Worm (Caenorhabditis elegans) whole organism, dauer: ENCODE data around the gene fbxa-67.

Experiments
- unc-62 ChIP-seq: sonication (generic microtip); optimal IDR thresholded peaks from 2 replicates; lab custom pipeline; 2017; ENCODE audit warnings: missing biosample characterization, missing genetic modification reagents, missing genetic modification characterization

fbxa-67 gene

ce11 chrIII:941958-942357 is 8.5 kb downstream of the fbxa-67 start:
- no peak for TF ChIP-seq unc-62 (GFP tag; lab: Kevin White, UChicago)

ce11 chrIII:938569-938968 is 11.9 kb downstream of the fbxa-67 start, which contains the start of gene fbxa-22:
Gene fbxa-22 (plus strand): TSS chrIII:938869.
- TF ChIP-seq unc-62 (GFP tag; lab: Kevin White, UChicago) = no peak

- no peak for TF ChIP-seq unc-62 (GFP tag; lab: Kevin White, UChicago)
These were observed 12.5 kb downstream of the fbxa-67 start, which contains the start of gene fbxa-56 for ce11 chrIII:937961-938360. Gene fbxa-56 (minus strand): TSS chrIII:938061.

- no peak for TF ChIP-seq unc-62 (GFP tag; lab: Kevin White, UChicago)
These were observed 14.4 kb downstream of the fbxa-67 start, which contains the start of gene fbxa-55 for ce11 chrIII:936037-936507. Gene fbxa-55 (minus strand): TSS chrIII:936087.

ce11 chrIII:926216-926615 is 24.3 kb downstream of the fbxa-67 start, which contains the start of gene pef-1:
Gene pef-1 (minus strand): TSS chrIII:926316.
- TF ChIP-seq unc-62 (GFP tag; lab: Kevin White, UChicago) = no peak

ce11 chrIII:919322-919721 is 31.1 kb downstream of the fbxa-67 start, which contains the start of gene F23H11.7:
Gene F23H11.7 (minus strand): TSS chrIII:919422.
- TF ChIP-seq unc-62 (GFP tag; lab: Kevin White, UChicago) = no peak

ce11 chrIII:916897-917296 is 33.6 kb downstream of the fbxa-67 start, which contains the start of gene idpp-13:
Gene idpp-13 (minus strand): TSS chrIII:916997.
- no peak for TF ChIP-seq unc-62 (GFP tag; lab: Kevin White, UChicago)

- no peak for TF ChIP-seq unc-62 (GFP tag; lab: Kevin White, UChicago)
These were observed 39.7 kb downstream of the fbxa-67 start, which contains the start of the genes F23H11.5 and bra-2 for ce11 chrIII:910540-911311. Gene F23H11.5 (minus strand): TSS chrIII:910590. Gene bra-2 (plus strand): TSS chrIII:911261.

- TF ChIP-seq unc-62 (GFP tag; lab: Kevin White, UChicago) = no peak
These were observed 40.9 kb downstream of the fbxa-67 start, which contains the start of gene crls-1 for ce11 chrIII:909540-909939. Gene crls-1 (minus strand): TSS chrIII:909902.

- no peak for TF ChIP-seq unc-62 (GFP tag; lab: Kevin White, UChicago)
These were observed 42.5 kb downstream of the fbxa-67 start for ce11 chrIII:907990-908389.

ce11 chrIII:907311-907710 is 43.2 kb downstream of the fbxa-67 start, which contains the start of gene F23H11.4:
Gene F23H11.4 (minus strand): TSS chrIII:907539.
- no peak for TF ChIP-seq unc-62 (GFP tag; lab: Kevin White, UChicago)

- TF ChIP-seq unc-62 (GFP tag; lab: Kevin White, UChicago) = no peak
These were observed 48.7 kb downstream of the fbxa-67 start for ce11 chrIII:901600-902250.

- no peak for TF ChIP-seq unc-62 (GFP tag; lab: Kevin White, UChicago)
These were observed 49.3 kb downstream of the fbxa-67 start, which contains the start of gene sucl-2 for ce11 chrIII:901148-901547. Gene sucl-2 (minus strand): TSS chrIII:901412.

ce11 chrIII:900134-900533 is 50.3 kb downstream of the fbxa-67 start:
- TF ChIP-seq unc-62 (GFP tag; lab: Kevin White, UChicago) = no peak
